Worm (Caenorhabditis elegans) whole organism, L2 larva: ENCODE results near the gene nhr-108.

Experiments
- C34F6.9 ChIP-seq: fragments of 150-350 bp; optimal IDR thresholded peaks from 2 replicates; lab custom pipeline; 2014; ENCODE audit warnings: missing biosample characterization, missing genetic modification characterization
- F13H6.1 ChIP-seq: sonication (generic microtip); optimal IDR thresholded peaks from 2 replicates; lab custom pipeline; 2016; ENCODE audit warnings: missing genetic modification characterization, missing compliant biosample characterization
- R02D3.7 ChIP-seq: fragments of 150-350 bp; optimal IDR thresholded peaks from 2 replicates; lab custom pipeline; 2014; ENCODE audit warnings: missing biosample characterization, missing genetic modification characterization
- Y55F3AM.14 ChIP-seq: fragments of 200-800 bp; sonication (Bioruptor generic); optimal IDR thresholded peaks from 2 replicates; lab custom pipeline; 2018; ENCODE audit warnings: mild to moderate bottlenecking, missing genetic modification characterization, missing compliant biosample characterization
- ZK546.5 ChIP-seq: sonication (generic microtip); optimal IDR thresholded peaks from 2 replicates; lab custom pipeline; 2017; ENCODE audit warnings: missing biosample characterization, missing genetic modification characterization
- aly-2 ChIP-seq: fragments of 150-350 bp; optimal IDR thresholded peaks from 2 replicates; lab custom pipeline; 2014; ENCODE audit warnings: missing biosample characterization, missing genetic modification characterization
- ama-1 ChIP-seq: fragments of 150-350 bp; optimal IDR thresholded peaks from 2 replicates; lab custom pipeline; 2018; ENCODE audit warnings: inconsistent platforms
- blmp-1 ChIP-seq: sonication (generic microtip); optimal IDR thresholded peaks from 2 replicates; lab custom pipeline; 2017; ENCODE audit warnings: missing genetic modification characterization, mild to moderate bottlenecking, missing compliant biosample characterization, antibody characterized with exemption, moderate library complexity; ENCODE audit not compliant: insufficient read depth
- ceh-16 ChIP-seq: fragments of 150-350 bp; optimal IDR thresholded peaks from 2 replicates; lab custom pipeline; 2014; ENCODE audit warnings: missing biosample characterization, missing genetic modification characterization
- ceh-82 ChIP-seq: fragments of 150-350 bp; optimal IDR thresholded peaks from 2 replicates; lab custom pipeline; 2014; ENCODE audit warnings: missing biosample characterization, missing genetic modification characterization
- crh-2 ChIP-seq: sonication (generic microtip); optimal IDR thresholded peaks from 2 replicates; lab custom pipeline; 2017; ENCODE audit warnings: missing biosample characterization, missing genetic modification characterization
- dmd-4 ChIP-seq: sonication (generic microtip); optimal IDR thresholded peaks from 2 replicates; lab custom pipeline; 2017; ENCODE audit warnings: missing biosample characterization, missing genetic modification characterization
- elt-1 ChIP-seq: fragments of 150-350 bp; optimal IDR thresholded peaks from 2 replicates; lab custom pipeline; 2014; ENCODE audit warnings: missing biosample characterization, missing genetic modification characterization
- fos-1 ChIP-seq: fragments of 150-350 bp; optimal IDR thresholded peaks from 2 replicates; lab custom pipeline; 2014; ENCODE audit warnings: missing biosample characterization, missing genetic modification characterization
- lin-11 ChIP-seq: fragments of 150-350 bp; sonication (generic microtip); optimal IDR thresholded peaks from 2 replicates; lab custom pipeline; 2014; ENCODE audit warnings: missing biosample characterization, missing genetic modification characterization, inconsistent platforms, mixed read lengths
- lin-13 ChIP-seq: fragments of 150-350 bp; optimal IDR thresholded peaks from 2 replicates; lab custom pipeline; 2014; ENCODE audit warnings: missing biosample characterization, missing genetic modification reagents, missing genetic modification characterization
- lin-39 ChIP-seq: fragments of 150-350 bp; optimal IDR thresholded peaks from 2 replicates; lab custom pipeline; 2014; ENCODE audit warnings: missing biosample characterization, missing genetic modification reagents, missing genetic modification characterization
- lsy-2 ChIP-seq, 2 experiments: fragments of 150-350 bp in 1 of 2; sonication (generic microtip) in 1 of 2; optimal IDR thresholded peaks; 2 replicates each; lab custom pipeline; 2014 to 2017; ENCODE audit warnings: missing biosample characterization in 2 of 2, missing genetic modification characterization in 2 of 2
- mab-5 ChIP-seq: fragments of 150-350 bp; optimal IDR thresholded peaks from 2 replicates; lab custom pipeline; 2014; ENCODE audit warnings: missing biosample characterization, missing genetic modification characterization
- mbf-1 ChIP-seq: sonication (generic microtip); optimal IDR thresholded peaks from 2 replicates; lab custom pipeline; 2017; ENCODE audit warnings: missing biosample characterization, missing genetic modification characterization
- mdl-1 ChIP-seq, 2 experiments: fragments of 150-350 bp in 1 of 2; sonication (generic microtip) in 1 of 2; optimal IDR thresholded peaks; 2 replicates each; lab custom pipeline; 2017; ENCODE audit warnings: missing biosample characterization in 2 of 2, missing genetic modification characterization in 2 of 2
- nhr-10 ChIP-seq: sonication (generic microtip); optimal IDR thresholded peaks from 2 replicates; lab custom pipeline; 2017; ENCODE audit warnings: missing biosample characterization, missing genetic modification characterization
- nhr-11 ChIP-seq: fragments of 150-350 bp; optimal IDR thresholded peaks from 2 replicates; lab custom pipeline; 2014; ENCODE audit warnings: missing biosample characterization, missing genetic modification characterization
- nhr-12 ChIP-seq: fragments of 150-350 bp; optimal IDR thresholded peaks from 2 replicates; lab custom pipeline; 2014; ENCODE audit warnings: missing biosample characterization, missing genetic modification characterization
- nhr-21 ChIP-seq: fragments of 150-350 bp; optimal IDR thresholded peaks from 2 replicates; lab custom pipeline; 2014; ENCODE audit warnings: missing biosample characterization, missing genetic modification characterization
- nhr-25 ChIP-seq: fragments of 150-350 bp; sonication (generic microtip); optimal IDR thresholded peaks from 3 replicates; lab custom pipeline; 2014; ENCODE audit warnings: missing biosample characterization, missing genetic modification characterization
- nhr-6 ChIP-seq: fragments of 150-350 bp; optimal IDR thresholded peaks from 2 replicates; lab custom pipeline; 2014; ENCODE audit warnings: missing biosample characterization, missing genetic modification characterization
- peb-1 ChIP-seq: fragments of 150-350 bp; optimal IDR thresholded peaks from 2 replicates; lab custom pipeline; 2014; ENCODE audit warnings: missing biosample characterization, missing genetic modification characterization
- skn-1 ChIP-seq: sonication (generic microtip); optimal IDR thresholded peaks from 2 replicates; lab custom pipeline; 2017; ENCODE audit warnings: missing biosample characterization, missing genetic modification characterization
- sma-3 ChIP-seq: sonication (generic microtip); optimal IDR thresholded peaks from 2 replicates; lab custom pipeline; 2016; ENCODE audit warnings: missing genetic modification reagents, missing genetic modification characterization, missing compliant biosample characterization
- sma-9 ChIP-seq, 2 experiments: fragments of 150-350 bp in 1 of 2; sonication (generic microtip) in 1 of 2; optimal IDR thresholded peaks; 2 replicates each; lab custom pipeline; 2014 to 2016; ENCODE audit warnings: missing genetic modification characterization in 2 of 2, mild to moderate bottlenecking in 1 of 2, missing biosample characterization in 1 of 2, missing compliant biosample characterization in 1 of 2, missing genetic modification reagents in 1 of 2, moderate library complexity in 1 of 2
- snpc-4 ChIP-seq: fragments of 150-350 bp; optimal IDR thresholded peaks from 2 replicates; lab custom pipeline; 2014; ENCODE audit warnings: missing biosample characterization, missing genetic modification characterization
- unc-39 ChIP-seq: fragments of 150-350 bp; optimal IDR thresholded peaks from 2 replicates; lab custom pipeline; 2014; ENCODE audit warnings: missing biosample characterization, missing genetic modification characterization
- unc-55 ChIP-seq: fragments of 150-350 bp; sonication (generic microtip); optimal IDR thresholded peaks from 3 replicates; lab custom pipeline; 2014; ENCODE audit warnings: missing biosample characterization, missing genetic modification reagents, missing genetic modification characterization
- zag-1 ChIP-seq: fragments of 150-350 bp; optimal IDR thresholded peaks from 2 replicates; lab custom pipeline; 2014; ENCODE audit warnings: missing biosample characterization, missing genetic modification characterization
- ztf-1 ChIP-seq: fragments of 200-800 bp; sonication (Bioruptor generic); conservative IDR thresholded peaks from 2 replicates; pipeline ENCODE4 v1.3.6; 2022; ENCODE audit warnings: missing genetic modification characterization, missing compliant biosample characterization
- ztf-11 ChIP-seq: sonication (generic microtip); optimal IDR thresholded peaks from 2 replicates; lab custom pipeline; 2017; ENCODE audit warnings: missing biosample characterization, missing genetic modification characterization

The nhr-108 gene

DNA sequence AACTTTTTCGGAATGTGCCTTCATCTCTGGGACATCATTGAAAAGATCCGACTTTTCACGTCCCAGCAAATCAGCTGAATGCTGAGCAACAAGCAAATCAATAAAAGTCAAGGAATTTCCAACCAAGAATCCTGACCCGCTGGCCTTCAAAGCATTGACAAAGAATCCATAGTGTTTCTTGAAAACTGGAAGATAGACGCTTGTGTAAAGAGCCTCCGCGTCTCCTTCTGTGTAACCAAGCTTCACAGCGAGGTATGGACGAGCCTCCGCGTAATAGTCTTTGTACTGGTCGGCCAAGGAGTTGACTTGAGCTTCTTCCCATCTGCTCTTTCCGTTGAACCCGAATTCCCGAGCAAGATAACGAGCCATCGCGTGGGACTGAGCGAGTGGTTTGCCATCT, 9.0 kb downstream of the nhr-108 start:
- TF ChIP-seq ztf-1 (GFP tag; lab: Robert Waterston, UW) = no peak
- no peak for TF ChIP-seq crh-2 (tag; lab: Kevin White, UChicago)
- TF ChIP-seq unc-39 = no peak
- TF ChIP-seq mab-5 = no peak
- TF ChIP-seq fos-1 (tag; lab: Kevin White, UChicago) = no peak
- no peak for TF ChIP-seq nhr-12 (tag; lab: Kevin White, UChicago)
- TF ChIP-seq zag-1 (tag; lab: Kevin White, UChicago) = no peak
- TF ChIP-seq blmp-1 (tag; lab: Kevin White, UChicago) = no peak
- TF ChIP-seq lsy-2 (tag; optimal IDR thresholded peaks at IDR 0.05; lab: Kevin White, UChicago) = no peak
- TF ChIP-seq ceh-16 (tag; lab: Kevin White, UChicago) = no peak
- no peak for TF ChIP-seq mbf-1
- no peak for TF ChIP-seq nhr-10
- no peak for TF ChIP-seq nhr-6 (tag; lab: Kevin White, UChicago)
- no peak for TF ChIP-seq ceh-82
- no peak for TF ChIP-seq mdl-1 (tag; optimal IDR thresholded peaks at IDR 0.05; lab: Kevin White, UChicago)
- TF ChIP-seq ama-1 (lab: Kevin White, UChicago) = no peak
- TF ChIP-seq lin-13 = no peak

ce11 chrV:15914774-15915173, 9.5 kb downstream of the nhr-108 start:
- TF ChIP-seq R02D3.7 (tag; lab: Kevin White, UChicago) (no peak), F13H6.1 (tag; lab: Kevin White, UChicago) (no peak), nhr-25 (tag; lab: Kevin White, UChicago) (no peak)
- TF ChIP-seq, all 48 proteins: peak for 0

- TF ChIP-seq Y55F3AM.14 (GFP tag; lab: Kevin White, UChicago) (no peak), peb-1 (tag; lab: Kevin White, UChicago) (no peak)
- TF ChIP-seq, all 48 proteins: peak for 0
These were observed 10.6 kb downstream of the nhr-108 start, which contains the start of gene F35E8.7 for ce11 chrV:15913714-15914113. F35E8.7 (plus strand) TSS chrV:15914014.

DNA sequence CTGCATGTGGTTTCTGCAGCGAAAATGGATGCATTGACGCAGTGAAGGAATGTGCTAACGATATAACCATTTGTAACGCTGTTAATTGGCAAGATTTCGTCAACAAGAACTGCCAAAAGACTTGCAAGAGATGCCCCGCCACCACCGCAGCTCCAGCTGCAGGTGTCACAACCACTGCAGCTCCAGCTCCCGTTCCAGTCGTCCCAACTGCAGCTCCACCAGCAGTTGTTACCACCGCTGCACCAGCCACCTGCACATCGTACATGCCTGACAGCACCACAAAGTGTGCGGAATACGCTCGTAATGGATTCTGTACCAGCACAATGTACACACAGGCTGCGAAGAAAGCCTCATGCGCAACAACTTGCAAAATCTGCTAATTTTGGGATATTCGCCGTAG, 11.6 kb downstream of the nhr-108 start:
- no peak for TF ChIP-seq ceh-16 (tag; lab: Kevin White, UChicago)
- no peak for TF ChIP-seq sma-3 (GFP tag; lab: Kevin White, UChicago)
- no peak for TF ChIP-seq nhr-10
- TF ChIP-seq ZK546.5 = no peak
- TF ChIP-seq ama-1 (lab: Kevin White, UChicago) = no peak
- no peak for TF ChIP-seq Y55F3AM.14 (GFP tag; lab: Kevin White, UChicago)
- TF ChIP-seq nhr-21 (tag; lab: Kevin White, UChicago) = no peak
- TF ChIP-seq lin-11 (tag; lab: Kevin White, UChicago) = no peak
- TF ChIP-seq skn-1 = no peak
- TF ChIP-seq zag-1 (tag; lab: Kevin White, UChicago) = no peak
- TF ChIP-seq C34F6.9 (tag; lab: Kevin White, UChicago) = no peak
- no peak for TF ChIP-seq lin-13
- TF ChIP-seq blmp-1 (tag; lab: Kevin White, UChicago) = no peak
- no peak for TF ChIP-seq nhr-11 (tag; lab: Kevin White, UChicago)
- no peak for TF ChIP-seq ztf-11 (tag; lab: Kevin White, UChicago)
- TF ChIP-seq dmd-4 = no peak
- TF ChIP-seq mbf-1 = no peak
- TF ChIP-seq snpc-4 (tag; lab: Kevin White, UChicago) = no peak
- no peak for TF ChIP-seq peb-1 (tag; lab: Kevin White, UChicago)
- TF ChIP-seq, all 48 proteins: peak for 0

- TF ChIP-seq aly-2 (tag; lab: Kevin White, UChicago) (no peak), lin-39 (tag; lab: Kevin White, UChicago) (no peak), R02D3.7 (tag; lab: Kevin White, UChicago) (no peak), elt-1 (tag; lab: Kevin White, UChicago) (no peak), unc-55 (no peak), ama-1 (lab: Kevin White, UChicago) (no peak), nhr-21 (tag; lab: Kevin White, UChicago) (no peak), mab-5 (no peak), sma-9 (GFP tag; optimal IDR thresholded peaks at IDR 0.05; lab: Kevin White, UChicago) (no peak), sma-9 (tag; optimal IDR thresholded peaks at IDR 0.05; lab: Kevin White, UChicago) (no peak)
- TF ChIP-seq, all 48 proteins: peak for 0
These were observed 12.4 kb downstream of the nhr-108 start, which contains the start of gene F35E8.6 for ce11 chrV:15911848-15912247. F35E8.6 (plus strand) TSS chrV:15912148.
